Worm (Caenorhabditis elegans) whole organism, L4 larva: ENCODE data around the gene Y41C4A.32.
A peak's percentile ranks its signal among the peaks of the same experiment; 100 is the strongest.

Experiments
- D1046.2 ChIP-seq: fragments of 200-800 bp; sonication (Bioruptor generic); IDR thresholded peaks from 2 replicates; pipeline ENCODE4 v1.3.6; 2022; ENCODE audit warnings: missing genetic modification characterization, missing compliant biosample characterization
- F10B5.3 ChIP-seq: sonication (generic microtip); optimal IDR thresholded peaks from 2 replicates; lab custom pipeline; 2016; ENCODE audit warnings: mild to moderate bottlenecking, missing genetic modification characterization, missing compliant biosample characterization
- F26F4.8 ChIP-seq: fragments of 200-800 bp; sonication (Bioruptor generic); conservative IDR thresholded peaks from 2 replicates; pipeline ENCODE4 v1.3.6; 2022; ENCODE audit warnings: missing genetic modification characterization, missing compliant biosample characterization
- F37D6.2 ChIP-seq: sonication (generic microtip); optimal IDR thresholded peaks from 2 replicates; lab custom pipeline; 2016; ENCODE audit warnings: mild to moderate bottlenecking, missing genetic modification characterization, missing compliant biosample characterization
- F44E2.7 ChIP-seq: fragments of 200-800 bp; sonication (Bioruptor generic); IDR thresholded peaks from 2 replicates; pipeline ENCODE4 v2.1.2; 2022; ENCODE audit warnings: missing genetic modification characterization, missing compliant biosample characterization
- F49E8.2 ChIP-seq: sonication (generic microtip); optimal IDR thresholded peaks from 2 replicates; lab custom pipeline; 2016; ENCODE audit warnings: missing compliant biosample characterization, mild to moderate bottlenecking, missing genetic modification characterization, borderline replicate concordance
- R02D3.7 ChIP-seq: fragments of 150-350 bp; sonication (generic microtip); optimal IDR thresholded peaks from 3 replicates; lab custom pipeline; 2014; ENCODE audit warnings: missing biosample characterization, missing genetic modification characterization
- T20F7.1 ChIP-seq: fragments of 200-800 bp; sonication (Bioruptor generic); optimal IDR thresholded peaks from 2 replicates; lab custom pipeline; 2018; ENCODE audit warnings: mild to moderate bottlenecking, missing genetic modification characterization, missing compliant biosample characterization
- Y105C5A.15 ChIP-seq: fragments of 200-800 bp; sonication (Bioruptor generic); IDR thresholded peaks from 2 replicates; pipeline ENCODE4 v1.3.6; 2022; ENCODE audit warnings: missing genetic modification characterization, missing compliant biosample characterization
- Y5F2A.4 ChIP-seq: fragments of 200-800 bp; sonication (Bioruptor generic); optimal IDR thresholded peaks from 2 replicates; lab custom pipeline; 2018; ENCODE audit warnings: mild to moderate bottlenecking, missing genetic modification characterization, missing compliant biosample characterization
- ZK337.2 ChIP-seq: fragments of 200-800 bp; sonication (Bioruptor generic); IDR thresholded peaks from 2 replicates; pipeline ENCODE4 v1.3.6; 2022; ENCODE audit warnings: missing genetic modification reagents, missing genetic modification characterization, missing compliant biosample characterization
- aha-1 ChIP-seq: fragments of 150-350 bp; peaks from one replicate; lab custom pipeline; 2014; ENCODE audit warnings: missing biosample characterization, missing genetic modification characterization
- aly-2 ChIP-seq: sonication (generic microtip); optimal IDR thresholded peaks from 2 replicates; lab custom pipeline; 2018; ENCODE audit warnings: missing biosample characterization, missing genetic modification characterization
- ama-1 ChIP-seq: fragments of 150-350 bp; optimal IDR thresholded peaks from 2 replicates; lab custom pipeline; 2014; ENCODE audit warnings: inconsistent platforms, mixed read lengths
- attf-4 ChIP-seq: sonication (generic microtip); optimal IDR thresholded peaks from 3 replicates; lab custom pipeline; 2017; ENCODE audit warnings: missing biosample characterization, missing genetic modification characterization
- ceh-82 ChIP-seq: sonication (generic microtip); optimal IDR thresholded peaks from 2 replicates; lab custom pipeline; 2017; ENCODE audit warnings: missing biosample characterization, missing genetic modification characterization
- ctbp-1 ChIP-seq: fragments of 200-800 bp; sonication (Bioruptor generic); IDR thresholded peaks from 2 replicates; pipeline ENCODE4 v1.3.6; 2022; ENCODE audit warnings: missing genetic modification reagents, missing genetic modification characterization, missing compliant biosample characterization
- daf-12 ChIP-seq: fragments of 150-350 bp; optimal IDR thresholded peaks from 2 replicates; lab custom pipeline; 2014; ENCODE audit warnings: missing biosample characterization, missing genetic modification reagents, missing genetic modification characterization
- daf-19 ChIP-seq: fragments of 200-800 bp; sonication (Bioruptor generic); conservative IDR thresholded peaks from 2 replicates; pipeline ENCODE4 v1.3.6; 2022; ENCODE audit warnings: missing genetic modification characterization, missing compliant biosample characterization
- daf-8 ChIP-seq: fragments of 200-800 bp; sonication (Bioruptor generic); IDR thresholded peaks from 2 replicates; pipeline ENCODE4 v1.3.6; 2022; ENCODE audit warnings: missing genetic modification characterization, missing compliant biosample characterization
- dmd-8 ChIP-seq: fragments of 200-800 bp; sonication (Bioruptor generic); IDR thresholded peaks from 2 replicates; pipeline ENCODE4 v1.3.6; 2022; ENCODE audit warnings: missing genetic modification characterization, missing compliant biosample characterization
- dpl-1 ChIP-seq: fragments of 150-350 bp; optimal IDR thresholded peaks from 2 replicates; lab custom pipeline; 2014; ENCODE audit warnings: missing biosample characterization, missing genetic modification reagents, missing genetic modification characterization
- duxl-1 ChIP-seq: sonication (generic microtip); optimal IDR thresholded peaks from 2 replicates; lab custom pipeline; 2016; ENCODE audit warnings: mild to moderate bottlenecking, missing genetic modification characterization, moderate library complexity, missing compliant biosample characterization; ENCODE audit not compliant: poor library complexity
- egl-27 ChIP-seq: sonication (generic microtip); optimal IDR thresholded peaks from 3 replicates; lab custom pipeline; 2017; ENCODE audit warnings: missing biosample characterization, missing genetic modification reagents, missing genetic modification characterization
- fos-1 ChIP-seq: fragments of 150-350 bp; optimal IDR thresholded peaks from 2 replicates; lab custom pipeline; 2014; ENCODE audit warnings: missing biosample characterization, missing genetic modification characterization
- hif-1 ChIP-seq, 2 experiments: sonication (generic microtip); optimal IDR thresholded peaks; 2 replicates each; lab custom pipeline; 2016 to 2017; ENCODE audit warnings: missing compliant biosample characterization in 2 of 2, missing genetic modification characterization in 2 of 2, missing genetic modification reagents in 2 of 2, missing genotype in 2 of 2, mild to moderate bottlenecking in 1 of 2
- hmg-1.1 ChIP-seq: fragments of 200-800 bp; sonication (Bioruptor generic); IDR thresholded peaks from 2 replicates; pipeline ENCODE4 v1.3.6; 2022; ENCODE audit warnings: missing genetic modification reagents, missing genetic modification characterization, missing compliant biosample characterization
- lim-7 ChIP-seq: fragments of 200-800 bp; sonication (Bioruptor generic); IDR thresholded peaks from 2 replicates; pipeline ENCODE4 v1.3.6; 2022; ENCODE audit warnings: missing genetic modification characterization, missing compliant biosample characterization
- lin-1 ChIP-seq: fragments of 200-800 bp; sonication (Bioruptor generic); IDR thresholded peaks from 2 replicates; pipeline ENCODE4 v1.3.6; 2022; ENCODE audit warnings: missing genetic modification reagents, missing genetic modification characterization, missing compliant biosample characterization
- lin-29 ChIP-seq: fragments of 200-800 bp; sonication (Bioruptor generic); IDR thresholded peaks from 2 replicates; pipeline ENCODE4 v1.3.6; 2022; ENCODE audit warnings: missing genetic modification reagents, missing genetic modification characterization, missing compliant biosample characterization
- lir-3 ChIP-seq: sonication (generic microtip); optimal IDR thresholded peaks from 2 replicates; lab custom pipeline; 2016; ENCODE audit warnings: mild to moderate bottlenecking, missing genetic modification characterization, missing compliant biosample characterization
- madf-9 ChIP-seq: fragments of 200-800 bp; sonication (Bioruptor generic); conservative IDR thresholded peaks from 2 replicates; pipeline ENCODE4 v1.3.6; 2022; ENCODE audit warnings: missing genetic modification reagents, missing genetic modification characterization, missing compliant biosample characterization
- mep-1 ChIP-seq: fragments of 150-350 bp; sonication (generic microtip); optimal IDR thresholded peaks from 3 replicates; lab custom pipeline; 2014; ENCODE audit warnings: missing biosample characterization, missing genetic modification characterization
- mxl-2 ChIP-seq: fragments of 200-800 bp; sonication (Bioruptor generic); conservative IDR thresholded peaks from 2 replicates; pipeline ENCODE4 v1.3.6; 2022; ENCODE audit warnings: missing genetic modification reagents, missing genetic modification characterization, missing compliant biosample characterization
- nhr-11 ChIP-seq: fragments of 150-350 bp; optimal IDR thresholded peaks from 2 replicates; lab custom pipeline; 2014; ENCODE audit warnings: missing biosample characterization, missing genetic modification characterization
- nhr-111 ChIP-seq: fragments of 200-800 bp; sonication (Bioruptor generic); optimal IDR thresholded peaks from 2 replicates; lab custom pipeline; 2018; ENCODE audit warnings: mild to moderate bottlenecking, missing genetic modification characterization, missing compliant biosample characterization
- nhr-237 ChIP-seq: sonication (generic microtip); optimal IDR thresholded peaks from 2 replicates; lab custom pipeline; 2017; ENCODE audit warnings: missing biosample characterization, missing genetic modification characterization
- nhr-25 ChIP-seq: sonication (generic microtip); optimal IDR thresholded peaks from 2 replicates; lab custom pipeline; 2017; ENCODE audit warnings: missing genetic modification characterization, mild to moderate bottlenecking, missing compliant biosample characterization, antibody characterized with exemption, moderate library complexity, borderline replicate concordance; ENCODE audit not compliant: insufficient read depth
- nhr-28 ChIP-seq: fragments of 150-350 bp; optimal IDR thresholded peaks from 2 replicates; lab custom pipeline; 2014; ENCODE audit warnings: missing biosample characterization, missing genetic modification characterization
- nhr-6 ChIP-seq: fragments of 150-350 bp; optimal IDR thresholded peaks from 2 replicates; lab custom pipeline; 2014; ENCODE audit warnings: missing biosample characterization, missing genetic modification characterization
- nhr-77 ChIP-seq: fragments of 150-350 bp; optimal IDR thresholded peaks from 2 replicates; lab custom pipeline; 2014; ENCODE audit warnings: missing biosample characterization, missing genetic modification characterization
- php-3 ChIP-seq: fragments of 200-800 bp; sonication (Bioruptor generic); IDR thresholded peaks from 2 replicates; pipeline ENCODE4 v1.3.6; 2022; ENCODE audit warnings: missing genetic modification reagents, missing genetic modification characterization, missing compliant biosample characterization
- rbr-2 ChIP-seq: sonication (generic microtip); optimal IDR thresholded peaks from 2 replicates; lab custom pipeline; 2016; ENCODE audit warnings: missing genotype, missing genetic modification characterization, missing compliant biosample characterization
- set-16 ChIP-seq: fragments of 200-800 bp; sonication (Bioruptor generic); IDR thresholded peaks from 2 replicates; pipeline ENCODE4 v1.3.6; 2022; ENCODE audit warnings: missing genetic modification reagents, missing genetic modification characterization, missing compliant biosample characterization
- snpc-1.2 ChIP-seq: fragments of 200-800 bp; sonication (Bioruptor generic); IDR thresholded peaks from 2 replicates; pipeline ENCODE4 v1.3.6; 2022; ENCODE audit warnings: missing genetic modification reagents, missing genetic modification characterization, missing compliant biosample characterization
- snpc-4 ChIP-seq: fragments of 150-350 bp; optimal IDR thresholded peaks from 2 replicates; lab custom pipeline; 2014; ENCODE audit warnings: missing biosample characterization, missing genetic modification characterization
- spr-1 ChIP-seq: sonication (generic microtip); optimal IDR thresholded peaks from 2 replicates; lab custom pipeline; 2016; ENCODE audit warnings: mild to moderate bottlenecking, missing genetic modification characterization, missing compliant biosample characterization
- tra-1 ChIP-seq: fragments of 200-800 bp; sonication (Bioruptor generic); IDR thresholded peaks from 2 replicates; pipeline ENCODE4 v1.3.6; 2022; ENCODE audit warnings: missing genetic modification reagents, missing genetic modification characterization, missing compliant biosample characterization
- unc-130 ChIP-seq: sonication (generic microtip); optimal IDR thresholded peaks from 2 replicates; lab custom pipeline; 2016; ENCODE audit warnings: missing genetic modification reagents, missing genetic modification characterization, missing compliant biosample characterization
- unc-39 ChIP-seq: sonication (generic microtip); optimal IDR thresholded peaks from 2 replicates; lab custom pipeline; 2017; ENCODE audit warnings: missing biosample characterization, missing genetic modification characterization
- zfp-2 ChIP-seq: sonication (generic microtip); optimal IDR thresholded peaks from 2 replicates; lab custom pipeline; 2016; ENCODE audit warnings: mild to moderate bottlenecking, missing genetic modification characterization, missing compliant biosample characterization
- zfp-3 ChIP-seq: fragments of 200-800 bp; sonication (Bioruptor generic); conservative IDR thresholded peaks from 2 replicates; pipeline ENCODE4 v1.3.6; 2022; ENCODE audit warnings: missing genetic modification reagents, missing genetic modification characterization, missing compliant biosample characterization
- zip-2 ChIP-seq: fragments of 150-350 bp; optimal IDR thresholded peaks from 2 replicates; lab custom pipeline; 2014; ENCODE audit warnings: missing biosample characterization, missing genetic modification characterization

Gene Y41C4A.32

DNA sequence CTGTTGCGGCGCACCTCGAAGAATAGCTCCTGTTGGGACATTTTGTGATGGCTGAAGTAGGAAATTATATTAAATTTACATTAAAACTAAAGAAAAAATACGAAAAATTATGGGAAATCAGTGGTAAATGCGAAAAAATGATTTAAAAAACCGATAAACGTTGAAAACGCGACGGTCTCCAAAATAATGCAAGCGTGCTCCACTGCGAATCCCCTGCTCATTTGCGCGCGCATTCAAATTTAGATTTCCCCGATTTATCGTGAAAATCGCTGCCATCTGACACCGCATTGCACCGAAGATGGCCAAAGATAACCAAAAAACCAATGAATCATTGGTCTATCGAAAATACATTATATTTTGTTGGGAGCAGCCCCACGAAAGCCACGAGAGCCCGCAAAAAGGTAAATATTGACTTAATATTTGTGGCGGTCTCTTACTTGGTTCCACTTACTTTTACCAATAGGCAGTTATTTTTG lies 2.1 kb upstream of the Y41C4A.32 start, which contains the start of the genes elb-1 and Y41C4A.11 (continued):
- TF ChIP-seq zip-2 (tag; lab: Kevin White, UChicago): no peak
- no peak for TF ChIP-seq daf-19 (GFP tag; lab: Robert Waterston, UW)
- no peak for TF ChIP-seq php-3
- TF ChIP-seq unc-130 (GFP tag; lab: Kevin White, UChicago): no peak
- TF ChIP-seq snpc-4: no peak
- no peak for TF ChIP-seq F44E2.7 (GFP tag; lab: Robert Waterston, UW)
- TF ChIP-seq daf-8 (GFP tag; lab: Robert Waterston, UW): no peak
- TF ChIP-seq nhr-11 (tag; lab: Kevin White, UChicago): no peak
- no peak for TF ChIP-seq lin-29 (GFP tag; lab: Robert Waterston, UW)
- TF ChIP-seq zfp-3 (GFP tag; lab: Robert Waterston, UW): no peak
- TF ChIP-seq lir-3 (tag; lab: Kevin White, UChicago): no peak
- no peak for TF ChIP-seq T20F7.1 (GFP tag; lab: Kevin White, UChicago)
- TF ChIP-seq mxl-2 (GFP tag; lab: Robert Waterston, UW): no peak
- peak; percentile 59; the same call in 1 of the 2 replicates for TF ChIP-seq hmg-1.1 (GFP tag; lab: Robert Waterston, UW)
- peak; percentile 31 for TF ChIP-seq nhr-77 (tag; lab: Kevin White, UChicago)
- no peak for TF ChIP-seq ceh-82
- no peak for TF ChIP-seq zfp-2 (tag; lab: Kevin White, UChicago)
- TF ChIP-seq F10B5.3 (tag; lab: Kevin White, UChicago): no peak
- TF ChIP-seq spr-1 (tag; lab: Kevin White, UChicago): no peak
- TF ChIP-seq ctbp-1: no peak
- TF ChIP-seq nhr-237: no peak
- TF ChIP-seq lin-1 (GFP tag; lab: Robert Waterston, UW): no peak
- TF ChIP-seq ama-1 (lab: Kevin White, UChicago): no peak
- TF ChIP-seq tra-1 (GFP tag; lab: Robert Waterston, UW): no peak
- 0 out of 2 replicates have a peak, but pooled peaks have one; percentile 13 for TF ChIP-seq madf-9 (GFP tag; lab: Robert Waterston, UW)
- TF ChIP-seq set-16 (GFP tag; lab: Robert Waterston, UW): no peak
- TF ChIP-seq ZK337.2 (GFP tag; lab: Robert Waterston, UW): no peak
- TF ChIP-seq dpl-1: peak; percentile 96
- no peak for TF ChIP-seq D1046.2
- no peak for TF ChIP-seq Y105C5A.15 (GFP tag; lab: Robert Waterston, UW)
- TF ChIP-seq snpc-1.2 (GFP tag; lab: Robert Waterston, UW): no peak
- TF ChIP-seq hif-1 (tag; optimal IDR thresholded peaks at IDR 0.05; lab: Kevin White, UChicago): no peak
- TF ChIP-seq dmd-8 (GFP tag; lab: Robert Waterston, UW): no peak
- TF ChIP-seq egl-27 (tag; lab: Kevin White, UChicago): no peak
- no peak for TF ChIP-seq nhr-25 (tag; lab: Kevin White, UChicago)
- no peak for TF ChIP-seq F49E8.2 (tag; lab: Kevin White, UChicago)
- no peak for TF ChIP-seq fos-1
- no peak for TF ChIP-seq Y5F2A.4
- TF ChIP-seq daf-12 (tag; lab: Kevin White, UChicago): no peak
- TF ChIP-seq attf-4: no peak
- peak; percentile 29 for TF ChIP-seq nhr-6 (tag; lab: Kevin White, UChicago)
- TF ChIP-seq aha-1 (tag; lab: Kevin White, UChicago): no peak
- no peak for TF ChIP-seq aly-2 (tag; lab: Kevin White, UChicago)
- no peak for TF ChIP-seq lim-7 (GFP tag; lab: Robert Waterston, UW)
- no peak for TF ChIP-seq unc-39
- TF ChIP-seq F26F4.8 (GFP tag; lab: Robert Waterston, UW): no peak
- TF ChIP-seq nhr-28 (tag; lab: Kevin White, UChicago): peak; percentile 43
- TF ChIP-seq rbr-2 (tag; lab: Kevin White, UChicago): no peak
- TF ChIP-seq mep-1: peak; percentile 47
- TF ChIP-seq duxl-1 (tag; lab: Kevin White, UChicago): no peak
- TF ChIP-seq R02D3.7 (tag; lab: Kevin White, UChicago): no peak
- no peak for TF ChIP-seq nhr-111 (GFP tag; lab: Kevin White, UChicago)
- TF ChIP-seq F37D6.2 (tag; lab: Kevin White, UChicago): no peak
